Worm (Caenorhabditis elegans) whole organism, L4 larva: ENCODE measurements around the gene pals-32.

Source experiments
- arid-1 ChIP-seq: fragments of 200-800 bp; sonication (Bioruptor generic); conservative IDR thresholded peaks from 2 replicates; pipeline ENCODE4 v1.3.6; 2022; ENCODE audit warnings: missing genetic modification reagents, missing genetic modification characterization, missing compliant biosample characterization
- dmd-9 ChIP-seq: fragments of 200-800 bp; sonication (Bioruptor generic); IDR thresholded peaks from 2 replicates; pipeline ENCODE4 v1.3.6; 2022; ENCODE audit warnings: missing genetic modification reagents, missing genetic modification characterization, missing compliant biosample characterization
- spr-1 ChIP-seq: sonication (generic microtip); optimal IDR thresholded peaks from 2 replicates; lab custom pipeline; 2016; ENCODE audit warnings: mild to moderate bottlenecking, missing genetic modification characterization, missing compliant biosample characterization
- tag-97 ChIP-seq: fragments of 200-800 bp; sonication (Bioruptor generic); IDR thresholded peaks from 2 replicates; pipeline ENCODE4 v1.3.6; 2022; ENCODE audit warnings: missing genetic modification characterization, missing compliant biosample characterization
- zag-1 ChIP-seq: fragments of 150-350 bp; optimal IDR thresholded peaks from 2 replicates; lab custom pipeline; 2014; ENCODE audit warnings: missing biosample characterization, missing genetic modification characterization
- zip-2 ChIP-seq: fragments of 150-350 bp; optimal IDR thresholded peaks from 2 replicates; lab custom pipeline; 2014; ENCODE audit warnings: missing biosample characterization, missing genetic modification characterization

ce11 chrV:2934075-2934474 is 37.7 kb downstream of the pals-32 start, which contains the start of gene srh-247:
- no peak for TF ChIP-seq spr-1 (tag; lab: Kevin White, UChicago)
- TF ChIP-seq zip-2 (tag; lab: Kevin White, UChicago): no peak
- TF ChIP-seq zag-1 (tag; lab: Kevin White, UChicago): no peak
- TF ChIP-seq tag-97 (GFP tag; lab: Robert Waterston, UW): no peak
- no peak for TF ChIP-seq arid-1 (GFP tag; lab: Robert Waterston, UW)
- TF ChIP-seq dmd-9 (GFP tag; lab: Robert Waterston, UW): no peak
